Fruit fly (Drosophila melanogaster): ENCODE measurements around the gene CG3386.
A peak's percentile ranks its signal among the peaks of the same experiment; 100 is the strongest.

The CG3386 gene

dm6 chr3L:709882-710281 is 27.6 kb upstream of the CG3386 start:
- no peak for TF ChIP-seq EcR (GFP tag; optimal IDR thresholded peaks at IDR 0.05)
- TF ChIP-seq CG17806 (tag; optimal IDR thresholded peaks at IDR 0.05) = no peak
- no peak for TF ChIP-seq CG14655 (GFP tag; optimal IDR thresholded peaks at IDR 0.05)
- no peak for TF ChIP-seq CG34367 (tag; optimal IDR thresholded peaks at IDR 0.05)
- no peak for TF ChIP-seq CG32121 (GFP tag; IDR thresholded peaks at IDR 0.05)
- no peak for TF ChIP-seq CG8301 (tag; optimal IDR thresholded peaks at IDR 0.05)
- no peak for TF ChIP-seq Ets98B (GFP tag; IDR thresholded peaks at IDR 0.05)
- no peak for TF ChIP-seq fd96Ca (GFP tag; IDR thresholded peaks at IDR 0.05)
- TF ChIP-seq rn (GFP tag; IDR thresholded peaks at IDR 0.05) = no peak
- no peak for TF ChIP-seq CG10348 (GFP tag; IDR thresholded peaks at IDR 0.05)
- no peak for TF ChIP-seq Pif1A (GFP tag; optimal IDR thresholded peaks at IDR 0.05)
- no peak for TF ChIP-seq CG8159 (tag; optimal IDR thresholded peaks at IDR 0.05)

dm6 chr3L:707992-708489 is 25.8 kb upstream of the CG3386 start, which contains the start of gene CG13895:
CG13895 (minus strand) TSS chr3L:708205.
- peak; percentile 20 for TF ChIP-seq EcR (GFP tag; optimal IDR thresholded peaks at IDR 0.05)
- no peak for TF ChIP-seq Ets98B (GFP tag; IDR thresholded peaks at IDR 0.05)
- TF ChIP-seq CG4496 (GFP tag; IDR thresholded peaks at IDR 0.05) = 0 out of 3 replicates have a peak, but pooled peaks have one; percentile 42

dm6 chr3L:704661-705543 is 22.6 kb upstream of the CG3386 start:
- TF ChIP-seq CG4496 (GFP tag; IDR thresholded peaks at IDR 0.05) = peak; percentile 70; the same call in 2 of the 3 replicates
- TF ChIP-seq CG32121 (GFP tag; IDR thresholded peaks at IDR 0.05) = peak; percentile 47; the same call in 1 of the 2 replicates
- peak; percentile 72 for TF ChIP-seq CG8159 (tag; optimal IDR thresholded peaks at IDR 0.05)
- peak; percentile 50 for TF ChIP-seq CG34367 (tag; optimal IDR thresholded peaks at IDR 0.05)
- TF ChIP-seq CG12605 (GFP tag; IDR thresholded peaks at IDR 0.05) = peak; percentile 49
- no peak for TF ChIP-seq gl (tag; optimal IDR thresholded peaks at IDR 0.05)
- TF ChIP-seq CG9948 (tag; optimal IDR thresholded peaks at IDR 0.05) = peak; percentile 47
- TF ChIP-seq rn (GFP tag; IDR thresholded peaks at IDR 0.05) = 0 out of 2 replicates have a peak, but pooled peaks have one; percentile 39
- no peak for TF ChIP-seq CG13204 (GFP tag; optimal IDR thresholded peaks at IDR 0.05)
- TF ChIP-seq Snoo (tag; optimal IDR thresholded peaks at IDR 0.05) = peak; percentile 30
- TF ChIP-seq CG10348 (GFP tag; IDR thresholded peaks at IDR 0.05) = no peak
- peak; percentile 45; the same call in 1 of the 3 replicates for TF ChIP-seq fd96Ca (GFP tag; IDR thresholded peaks at IDR 0.05)
- TF ChIP-seq Ets98B (GFP tag; IDR thresholded peaks at IDR 0.05) = peak; percentile 49
- peak; percentile 63 for TF ChIP-seq CG15710 (tag; optimal IDR thresholded peaks at IDR 0.05)
- no peak for TF ChIP-seq D1 (tag; optimal IDR thresholded peaks at IDR 0.05)
- peak; percentile 42 for TF ChIP-seq Pif1A (GFP tag; optimal IDR thresholded peaks at IDR 0.05)
- peak; percentile 40 for TF ChIP-seq CG8301 (tag; optimal IDR thresholded peaks at IDR 0.05)
- peak; percentile 53 for TF ChIP-seq CG14655 (GFP tag; optimal IDR thresholded peaks at IDR 0.05)
- TF ChIP-seq CG17806 (tag; optimal IDR thresholded peaks at IDR 0.05) = peak; percentile 64
- no peak for TF ChIP-seq Pif1B (GFP tag; optimal IDR thresholded peaks at IDR 0.05)
- no peak for TF ChIP-seq EcR (GFP tag; optimal IDR thresholded peaks at IDR 0.05)

- TF ChIP-seq EcR (GFP tag; optimal IDR thresholded peaks at IDR 0.05) = peak; percentile 12
- TF ChIP-seq CG4496 (GFP tag; IDR thresholded peaks at IDR 0.05) = no peak
These were observed 21.0 kb upstream of the CG3386 start for dm6 chr3L:703160-703793.

- TF ChIP-seq CG4496 (GFP tag; IDR thresholded peaks at IDR 0.05) (0 out of 3 replicates have a peak, but pooled peaks have one; percentile 9), CG9948 (tag; optimal IDR thresholded peaks at IDR 0.05) (no peak), EcR (GFP tag; optimal IDR thresholded peaks at IDR 0.05) (peak; percentile 73)
These were observed 19.7 kb upstream of the CG3386 start for dm6 chr3L:701798-702635.
